6 worm cellular contexts compared by ENCODE assay signal in the genomic region with DNA sequence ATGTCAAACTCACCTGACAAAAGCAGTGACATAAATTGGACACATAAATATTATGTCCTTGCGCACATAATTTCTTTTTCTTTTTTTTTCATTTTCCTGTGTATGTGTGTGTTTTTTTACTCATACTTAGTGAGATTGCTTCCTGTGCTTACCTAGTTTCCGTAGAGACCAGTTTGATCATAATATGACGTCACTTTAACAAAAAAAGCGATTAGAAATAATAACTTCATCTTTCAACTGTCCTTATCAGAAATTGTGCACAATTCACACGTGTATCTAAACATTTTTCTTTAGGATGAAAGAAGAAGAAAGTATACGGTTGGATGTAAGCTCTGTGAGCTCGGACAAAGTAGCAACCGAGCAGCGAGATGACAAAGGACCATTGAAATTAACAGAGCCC.
A peak's percentile ranks its signal among the peaks of the same experiment; 100 is the strongest.
TF ChIP-seq lines count a peak whose summit lies in the region.

No protein-coding gene starts in this region.

TF ChIP-seq in whole organism, L1 larva, 84 proteins besides CTCF, POLR2A, EP300 and RAD21 (continues in another document):
- TF ChIP-seq lin-14 (GFP tag; optimal IDR thresholded peaks at IDR 0.05; lab: Kevin White, UChicago): peak; percentile 45
- TF ChIP-seq sup-37 (GFP tag; optimal IDR thresholded peaks at IDR 0.05; lab: Kevin White, UChicago): no peak
- TF ChIP-seq C34B4.2 (tag; optimal IDR thresholded peaks at IDR 0.05; lab: Kevin White, UChicago): no peak
- TF ChIP-seq snu-23 (GFP tag; optimal IDR thresholded peaks at IDR 0.05; lab: Kevin White, UChicago): no peak
- peak; percentile 24 for TF ChIP-seq fkh-8 (tag; optimal IDR thresholded peaks at IDR 0.05; lab: Kevin White, UChicago)
- TF ChIP-seq jun-1 (tag; optimal IDR thresholded peaks at IDR 0.05; lab: Kevin White, UChicago): no peak
- TF ChIP-seq nhr-71 (tag; optimal IDR thresholded peaks at IDR 0.05; lab: Kevin White, UChicago): peak; percentile 19
- no peak for TF ChIP-seq sptf-1 (tag; optimal IDR thresholded peaks at IDR 0.05; lab: Kevin White, UChicago)
- TF ChIP-seq nhr-76 (tag; optimal IDR thresholded peaks at IDR 0.05; lab: Kevin White, UChicago): no peak
- TF ChIP-seq egl-27 (tag; optimal IDR thresholded peaks at IDR 0.05; lab: Kevin White, UChicago): no peak
- no peak for TF ChIP-seq lin-15B (tag; optimal IDR thresholded peaks at IDR 0.05; lab: Kevin White, UChicago)
- no peak for TF ChIP-seq efl-1 (optimal IDR thresholded peaks at IDR 0.05; lab: Kevin White, UChicago)
- peak in 1 of 2 experiments; percentile 79 for TF ChIP-seq efl-1 (GFP tag; optimal IDR thresholded peaks at IDR 0.05 in 1 of 2; lab: Kevin White, UChicago)
- no peak for TF ChIP-seq aly-2 (tag; optimal IDR thresholded peaks at IDR 0.05; lab: Kevin White, UChicago)
- TF ChIP-seq C16A3.4 (tag; optimal IDR thresholded peaks at IDR 0.05; lab: Kevin White, UChicago): no peak

TF ChIP-seq in whole organism, L2 larva, 48 proteins besides CTCF, POLR2A, EP300 and RAD21:
- TF ChIP-seq crh-2 (tag; optimal IDR thresholded peaks at IDR 0.05; lab: Kevin White, UChicago) (peak; percentile 36), unc-62 (GFP tag; optimal IDR thresholded peaks at IDR 0.05; lab: Kevin White, UChicago) (no peak), fos-1 (tag; optimal IDR thresholded peaks at IDR 0.05; lab: Kevin White, UChicago) (peak; percentile 65), nhr-10 (tag; optimal IDR thresholded peaks at IDR 0.05; lab: Kevin White, UChicago) (no peak), lsy-2 (tag; optimal IDR thresholded peaks at IDR 0.05; lab: Kevin White, UChicago) (no peak), skn-1 (tag; optimal IDR thresholded peaks at IDR 0.05; lab: Kevin White, UChicago) (no peak), sma-9 (GFP tag; optimal IDR thresholded peaks at IDR 0.05; lab: Kevin White, UChicago) (peak; percentile 38), sma-9 (tag; optimal IDR thresholded peaks at IDR 0.05; lab: Kevin White, UChicago) (no peak), nhr-25 (tag; optimal IDR thresholded peaks at IDR 0.05; lab: Kevin White, UChicago) (no peak)

TF ChIP-seq in whole organism, L3 larva, 47 proteins besides CTCF, POLR2A, EP300 and RAD21:
- no peak for TF ChIP-seq mdl-1 (tag; optimal IDR thresholded peaks at IDR 0.05; lab: Kevin White, UChicago)
- TF ChIP-seq ceh-82 (tag; optimal IDR thresholded peaks at IDR 0.05; lab: Kevin White, UChicago): no peak
- TF ChIP-seq pqm-1 (tag; optimal IDR thresholded peaks at IDR 0.05; lab: Kevin White, UChicago): peak; percentile 46
- TF ChIP-seq nhr-23 (tag; optimal IDR thresholded peaks at IDR 0.05; lab: Kevin White, UChicago): no peak
- no peak for TF ChIP-seq elt-3 (tag; optimal IDR thresholded peaks at IDR 0.05; lab: Kevin White, UChicago)
- TF ChIP-seq R02D3.7 (tag; optimal IDR thresholded peaks at IDR 0.05; lab: Kevin White, UChicago): no peak
- no peak for TF ChIP-seq nhr-12 (tag; optimal IDR thresholded peaks at IDR 0.05; lab: Kevin White, UChicago)
- TF ChIP-seq elt-2 (tag; optimal IDR thresholded peaks at IDR 0.05; lab: Kevin White, UChicago): peak; percentile 65
- no peak for TF ChIP-seq egl-27 (tag; optimal IDR thresholded peaks at IDR 0.05; lab: Kevin White, UChicago)
- no peak for TF ChIP-seq unc-62 (GFP tag; optimal IDR thresholded peaks at IDR 0.05; lab: Kevin White, UChicago)
- no peak for TF ChIP-seq fkh-2 (tag; optimal IDR thresholded peaks at IDR 0.05; lab: Kevin White, UChicago)
- TF ChIP-seq eor-1 (tag; optimal IDR thresholded peaks at IDR 0.05; lab: Kevin White, UChicago): no peak
- TF ChIP-seq lin-15B (tag; optimal IDR thresholded peaks at IDR 0.05; lab: Kevin White, UChicago): no peak
- TF ChIP-seq aly-2 (tag; optimal IDR thresholded peaks at IDR 0.05; lab: Kevin White, UChicago): no peak

TF ChIP-seq in whole organism, L4 larva, 104 proteins besides CTCF, POLR2A, EP300 and RAD21 (continues in another document):
- no peak for TF ChIP-seq spr-1 (tag; optimal IDR thresholded peaks at IDR 0.05; lab: Kevin White, UChicago)
- TF ChIP-seq dmd-6 (GFP tag; IDR thresholded peaks at IDR 0.05; lab: Robert Waterston, UW): peak; percentile 47
- TF ChIP-seq nhr-11 (tag; optimal IDR thresholded peaks at IDR 0.05; lab: Kevin White, UChicago): no peak
- TF ChIP-seq nhr-77 (tag; optimal IDR thresholded peaks at IDR 0.05; lab: Kevin White, UChicago): no peak
- no peak for TF ChIP-seq dmd-9 (GFP tag; IDR thresholded peaks at IDR 0.05; lab: Robert Waterston, UW)
- no peak for TF ChIP-seq daf-8 (GFP tag; IDR thresholded peaks at IDR 0.05; lab: Robert Waterston, UW)
- no peak for TF ChIP-seq lin-1 (GFP tag; IDR thresholded peaks at IDR 0.05; lab: Robert Waterston, UW)
- TF ChIP-seq dpl-1 (GFP tag; optimal IDR thresholded peaks at IDR 0.05; lab: Kevin White, UChicago): no peak
- no peak for TF ChIP-seq mxl-2 (GFP tag; conservative IDR thresholded peaks at IDR 0.05; lab: Robert Waterston, UW)
- TF ChIP-seq daf-16 (GFP tag; optimal IDR thresholded peaks at IDR 0.05; lab: Kevin White, UChicago): no peak
- TF ChIP-seq daf-16 (tag; optimal IDR thresholded peaks at IDR 0.05; lab: Kevin White, UChicago): no peak
- peak; percentile 9 for TF ChIP-seq hlh-11 (tag; optimal IDR thresholded peaks at IDR 0.05; lab: Kevin White, UChicago)
- TF ChIP-seq egl-43 (GFP tag; IDR thresholded peaks at IDR 0.05; lab: Robert Waterston, UW): no peak
- TF ChIP-seq lsy-2 (tag; optimal IDR thresholded peaks at IDR 0.05; lab: Kevin White, UChicago): peak in 1 of 2 experiments; percentile 8
- TF ChIP-seq unc-62 (GFP tag; optimal IDR thresholded peaks at IDR 0.05 in 1 of 2; lab: Kevin White, UChicago): no peak
- no peak for TF ChIP-seq unc-62 (tag; optimal IDR thresholded peaks at IDR 0.05; lab: Kevin White, UChicago)
- TF ChIP-seq dmd-8 (GFP tag; IDR thresholded peaks at IDR 0.05; lab: Robert Waterston, UW): no peak
- TF ChIP-seq dve-1 (tag; optimal IDR thresholded peaks at IDR 0.05; lab: Kevin White, UChicago; ENCODE audit: insufficient read depth): peak; percentile 22
- peak in 1 of 2 experiments; percentile 61 for TF ChIP-seq mdl-1 (tag; optimal IDR thresholded peaks at IDR 0.05; lab: Kevin White, UChicago)

TF ChIP-seq in whole organism, mixed stage, embryonic, 35 proteins besides CTCF, POLR2A, EP300 and RAD21:
- TF ChIP-seq mls-2 (tag; optimal IDR thresholded peaks at IDR 0.05; lab: Kevin White, UChicago) (no peak), zip-8 (tag; optimal IDR thresholded peaks at IDR 0.05; lab: Kevin White, UChicago) (peak; percentile 19), unc-39 (tag; optimal IDR thresholded peaks at IDR 0.05; lab: Kevin White, UChicago) (no peak)

TF ChIP-seq in whole organism, young adult, 124 proteins besides CTCF, POLR2A, EP300 and RAD21:
- TF ChIP-seq athp-1 (tag; optimal IDR thresholded peaks at IDR 0.05; lab: Kevin White, UChicago) (no peak), atf-7 (tag; optimal IDR thresholded peaks at IDR 0.05; lab: Kevin White, UChicago) (peak; percentile 67), nhr-80 (tag; optimal IDR thresholded peaks at IDR 0.05; lab: Kevin White, UChicago) (peak; percentile 39), egl-44 (GFP tag; IDR thresholded peaks at IDR 0.05; lab: Robert Waterston, UW) (no peak), B0035.1 (tag; optimal IDR thresholded peaks at IDR 0.05; lab: Kevin White, UChicago) (no peak)
